Worm (Caenorhabditis elegans): Measurements from ENCODE around the gene R10E4.11.

DNA sequence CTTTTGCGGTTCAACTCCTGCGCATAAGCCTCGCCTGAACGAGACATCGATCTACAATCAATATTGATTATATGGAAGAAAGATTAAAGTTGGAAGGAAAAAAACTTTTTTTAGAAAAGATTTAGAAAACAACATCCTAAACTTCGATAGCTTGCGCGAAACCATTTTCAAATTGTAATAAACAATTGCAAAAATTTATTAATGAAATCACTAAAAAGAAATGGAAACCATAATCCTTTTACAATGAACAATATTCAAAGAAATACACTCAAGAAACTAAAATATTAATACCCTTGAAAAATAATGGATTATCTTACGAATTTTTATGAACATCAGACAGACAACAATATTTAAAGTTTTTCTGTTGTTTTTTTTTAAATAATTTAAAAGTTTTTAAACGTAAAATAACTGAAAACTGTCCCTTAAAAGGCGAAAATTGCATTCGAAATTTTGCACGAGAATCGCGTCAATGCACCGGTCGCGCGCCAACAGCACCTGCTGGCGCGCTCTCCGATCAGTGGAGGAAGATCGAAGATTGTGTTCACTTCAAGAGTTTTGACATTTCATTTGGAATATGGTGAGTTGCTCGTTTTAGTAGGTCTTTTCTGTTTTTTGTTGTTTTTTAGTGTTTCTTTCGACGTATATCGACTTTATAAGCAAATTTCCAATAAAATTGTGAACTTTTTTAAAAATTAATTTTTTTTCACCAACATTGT lies 31.5 kb downstream of the R10E4.11 start, which contains the start of the genes sftb-1 and R10E4.1:
- TF ChIP-seq him-1 (tag; optimal IDR thresholded peaks at IDR 0.05) (no peak), dao-5 (tag; optimal IDR thresholded peaks at IDR 0.05) (no peak)

Measured in whole organism, L4/young adult.